Fruit fly (Drosophila melanogaster): ENCODE data around the gene CG15210.

- TF ChIP-seq CG12768 (GFP tag; optimal IDR thresholded peaks at IDR 0.05) (no peak), CG5204 (GFP tag; optimal IDR thresholded peaks at IDR 0.05) (no peak), bab1 (GFP tag; optimal IDR thresholded peaks at IDR 0.05) (peak; percentile 39), kay (GFP tag; ENCODE audit: borderline replicate concordance) (no peak), toe (GFP tag; optimal IDR thresholded peaks at IDR 0.05) (no peak), cic (GFP tag; optimal IDR thresholded peaks at IDR 0.05) (no peak), CG33017 (tag; optimal IDR thresholded peaks at IDR 0.05) (no peak), cnc (optimal IDR thresholded peaks at IDR 0.05) (no peak)
Measured at dm6 chrX:10854686-10855085, 15.7 kb downstream of the CG15210 start, which contains the start of gene feo.
